Fruit fly (Drosophila melanogaster) whole organism, embryonic: ENCODE results near the gene east.

Experiments
- Abd-B ChIP-seq: fragments of 200-800 bp; sonication (Bioruptor generic); optimal IDR thresholded peaks from 2 replicates; lab custom pipeline; 2018; ENCODE audit warnings: missing biosample characterization, mild to moderate bottlenecking, missing genetic modification characterization, moderate library complexity
- Atf-2 ChIP-seq: fragments of 200-800 bp; sonication (Bioruptor generic); optimal IDR thresholded peaks from 2 replicates; lab custom pipeline; 2016; ENCODE audit warnings: missing biosample characterization, missing genetic modification characterization
- Atf3 ChIP-seq: fragments of 200-800 bp; sonication (Bioruptor generic); optimal IDR thresholded peaks from 3 replicates; lab custom pipeline; 2016; ENCODE audit warnings: missing biosample characterization, missing genetic modification characterization
- Bteb2 ChIP-seq: fragments of 200-800 bp; sonication (Bioruptor generic); optimal IDR thresholded peaks from 2 replicates; lab custom pipeline; 2016; ENCODE audit warnings: missing biosample characterization, missing genetic modification characterization
- CG10979 ChIP-seq: fragments of 200-800 bp; sonication (Bioruptor generic); optimal IDR thresholded peaks from 2 replicates; lab custom pipeline; 2018; ENCODE audit warnings: missing biosample characterization, mild to moderate bottlenecking, missing genetic modification characterization, moderate library complexity
- CG11456 ChIP-seq: fragments of 200-800 bp; sonication (Bioruptor generic); IDR thresholded peaks from 3 replicates; pipeline ENCODE4 v1.3.6; 2022; ENCODE audit warnings: missing biosample characterization, missing genetic modification characterization
- CG11723 ChIP-seq: fragments of 200-800 bp; sonication (Bioruptor generic); optimal IDR thresholded peaks from 2 replicates; lab custom pipeline; 2017; ENCODE audit warnings: missing biosample characterization, mild to moderate bottlenecking, missing genetic modification characterization
- CG12942 ChIP-seq: fragments of 200-800 bp; sonication (Bioruptor generic); optimal IDR thresholded peaks from 3 replicates; lab custom pipeline; 2016; ENCODE audit warnings: missing biosample characterization, missing genetic modification characterization
- CG2120 ChIP-seq: fragments of 200-800 bp; sonication (Bioruptor generic); optimal IDR thresholded peaks from 3 replicates; lab custom pipeline; 2016; ENCODE audit warnings: missing biosample characterization, missing genetic modification characterization
- CG31388 ChIP-seq: fragments of 200-800 bp; sonication (Bioruptor generic); optimal IDR thresholded peaks from 2 replicates; lab custom pipeline; 2016; ENCODE audit warnings: missing biosample characterization, missing genetic modification characterization
- CG3281 ChIP-seq: fragments of 200-800 bp; sonication (Bioruptor generic); optimal IDR thresholded peaks from 3 replicates; lab custom pipeline; 2017; ENCODE audit warnings: missing biosample characterization, mild to moderate bottlenecking, missing genetic modification characterization
- CG3726 ChIP-seq: fragments of 200-800 bp; sonication (Bioruptor generic); IDR thresholded peaks from 3 replicates; pipeline ENCODE4, ENCODE4 v1.3.6; 2022; ENCODE audit warnings: missing biosample characterization, missing genetic modification characterization
- CG4328 ChIP-seq: fragments of 200-800 bp; sonication (Bioruptor generic); optimal IDR thresholded peaks from 3 replicates; lab custom pipeline; 2017; ENCODE audit warnings: missing biosample characterization, missing genetic modification reagents, missing genetic modification characterization
- CG4360 ChIP-seq: fragments of 200-800 bp; sonication (Bioruptor generic); IDR thresholded peaks from 2 replicates; pipeline ENCODE4 v1.3.6; 2022; ENCODE audit warnings: missing biosample characterization, missing genetic modification characterization
- CG5180 ChIP-seq: fragments of 200-800 bp; sonication (Bioruptor generic); optimal IDR thresholded peaks from 3 replicates; lab custom pipeline; 2017; ENCODE audit warnings: missing biosample characterization, missing genetic modification characterization, mild to moderate bottlenecking, moderate library complexity, missing genetic modification reagents
- CG5953 ChIP-seq: fragments of 200-800 bp; sonication (Bioruptor generic); IDR thresholded peaks from 2 replicates; pipeline ENCODE4 v1.3.6; 2022; ENCODE audit warnings: missing biosample characterization, missing genetic modification characterization
- CG6254 ChIP-seq: fragments of 200-800 bp; sonication (Bioruptor generic); optimal IDR thresholded peaks from 3 replicates; lab custom pipeline; 2017; ENCODE audit warnings: mild to moderate bottlenecking, missing biosample characterization, missing genetic modification reagents, missing genetic modification characterization
- CG8765 ChIP-seq: fragments of 200-800 bp; sonication (Bioruptor generic); IDR thresholded peaks from 2 replicates; pipeline ENCODE4 v1.3.6; 2022; ENCODE audit warnings: missing biosample characterization, missing genetic modification characterization
- CG9817 ChIP-seq: fragments of 200-800 bp; sonication (Bioruptor generic); optimal IDR thresholded peaks from 2 replicates; lab custom pipeline; 2018; ENCODE audit warnings: missing biosample characterization, mild to moderate bottlenecking, missing genetic modification characterization, moderate library complexity
- Ets65A ChIP-seq: fragments of 200-800 bp; sonication (Bioruptor generic); peaks from one replicate; lab custom pipeline; 2016; ENCODE audit warnings: missing biosample characterization, missing genetic modification characterization
- Gsc ChIP-seq: fragments of 200-800 bp; sonication (Bioruptor generic); IDR thresholded peaks from 2 replicates; pipeline ENCODE4 v1.3.6; 2022; ENCODE audit warnings: missing biosample characterization, missing genetic modification characterization
- Hr3 ChIP-seq: fragments of 200-800 bp; sonication (Bioruptor generic); optimal IDR thresholded peaks from 3 replicates; lab custom pipeline; 2016; ENCODE audit warnings: missing biosample characterization, missing genetic modification characterization
- Hr39 ChIP-seq: fragments of >200 bp; optimal IDR thresholded peaks from 2 replicates; lab custom pipeline; 2017
- Med ChIP-seq: fragments of 200-800 bp; sonication (Bioruptor generic); peaks from one replicate; lab custom pipeline; 2016; ENCODE audit warnings: missing biosample characterization, missing genetic modification characterization, mild to moderate bottlenecking, inconsistent platforms, moderate library complexity
- Mrtf ChIP-seq: fragments of 200-800 bp; sonication (Bioruptor generic); IDR thresholded peaks from 3 replicates; pipeline ENCODE4 v1.3.6; 2022; ENCODE audit warnings: missing biosample characterization, missing genetic modification characterization
- Neu2 ChIP-seq: fragments of 200-800 bp; sonication (Bioruptor generic); optimal IDR thresholded peaks from 3 replicates; lab custom pipeline; 2016; ENCODE audit warnings: missing biosample characterization, missing genetic modification characterization, borderline replicate concordance
- Nf-YC ChIP-seq: fragments of 200-800 bp; optimal IDR thresholded peaks from 3 replicates; lab custom pipeline; 2019; ENCODE audit warnings: missing biosample characterization, mild to moderate bottlenecking, missing genetic modification characterization, moderate library complexity
- Rfx ChIP-seq: fragments of 200-800 bp; sonication (Bioruptor generic); IDR thresholded peaks from 2 replicates; pipeline ENCODE4 v1.3.6; 2022; ENCODE audit warnings: missing biosample characterization, missing genetic modification characterization
- ac ChIP-seq: fragments of 200-800 bp; sonication (Bioruptor generic); optimal IDR thresholded peaks from 3 replicates; lab custom pipeline; 2017; ENCODE audit warnings: missing biosample characterization, mild to moderate bottlenecking, missing genetic modification characterization
- ap ChIP-seq: fragments of 200-800 bp; sonication (Bioruptor generic); IDR thresholded peaks from 2 replicates; pipeline ENCODE4 v1.3.6; 2022; ENCODE audit warnings: missing biosample characterization, missing genetic modification characterization
- bbx ChIP-seq: fragments of 200-800 bp; sonication (Bioruptor generic); IDR thresholded peaks from 2 replicates; pipeline ENCODE4 v1.3.6; 2022; ENCODE audit warnings: missing biosample characterization, missing genetic modification characterization; ENCODE audit not compliant: partially characterized antibody
- cg ChIP-seq: fragments of 200-800 bp; sonication (Bioruptor generic); optimal IDR thresholded peaks from 3 replicates; lab custom pipeline; 2019; ENCODE audit warnings: missing biosample characterization, mild to moderate bottlenecking, missing genetic modification characterization, moderate library complexity
- chm ChIP-seq: fragments of 200-800 bp; sonication (Bioruptor generic); IDR thresholded peaks from 2 replicates; pipeline ENCODE4 v1.3.6; 2022; ENCODE audit warnings: missing biosample characterization, missing genetic modification characterization
- crol ChIP-seq: fragments of 200-800 bp; sonication (Bioruptor generic); IDR thresholded peaks from 2 replicates; pipeline ENCODE4 v1.3.6; 2022; ENCODE audit warnings: missing biosample characterization, missing genetic modification characterization
- cwo ChIP-seq: fragments of 200-800 bp; sonication (Bioruptor generic); optimal IDR thresholded peaks from 3 replicates; lab custom pipeline; 2017; ENCODE audit warnings: missing biosample characterization, missing genetic modification characterization, mild to moderate bottlenecking, moderate library complexity, missing genetic modification reagents
- dan ChIP-seq: fragments of 200-800 bp; sonication (Bioruptor generic); IDR thresholded peaks from 2 replicates; pipeline ENCODE4 v1.3.6; 2022; ENCODE audit warnings: missing biosample characterization, missing genetic modification characterization
- en ChIP-seq: fragments of 200-800 bp; sonication (Bioruptor generic); optimal IDR thresholded peaks from 2 replicates; lab custom pipeline; 2016; ENCODE audit warnings: missing biosample characterization, missing genetic modification characterization
- exex ChIP-seq: fragments of 200-800 bp; sonication (Bioruptor generic); optimal IDR thresholded peaks from 4 replicates; lab custom pipeline; 2018; ENCODE audit warnings: missing biosample characterization, mild to moderate bottlenecking, missing genetic modification characterization, moderate library complexity
- gt ChIP-seq: fragments of 200-800 bp; sonication (Bioruptor generic); IDR thresholded peaks from 2 replicates; pipeline ENCODE4 v1.3.6; 2022; ENCODE audit warnings: missing biosample characterization, missing genetic modification characterization
- ham ChIP-seq: fragments of 200-800 bp; sonication (Bioruptor generic); IDR thresholded peaks from 2 replicates; pipeline ENCODE4 v1.3.6; 2022; ENCODE audit warnings: missing biosample characterization, missing genetic modification characterization
- otp ChIP-seq: fragments of 200-800 bp; sonication (Bioruptor generic); IDR thresholded peaks from 3 replicates; pipeline ENCODE4, ENCODE4 v1.3.6; 2022; ENCODE audit warnings: missing biosample characterization, missing genetic modification characterization
- prd ChIP-seq, 3 experiments: fragments of >200 bp in 2 of 3; fragments of 200-800 bp in 1 of 3; sonication (Bioruptor generic) in 1 of 3; optimal IDR thresholded peaks in 2 of 3; IDR thresholded peaks in 1 of 3; 2 replicates in 2 of 3; 3 replicates in 1 of 3; pipeline versions ENCODE4 v1.3.6 to Lab custom; 2017 to 2022; ENCODE audit warnings: missing biosample characterization in 1 of 3, missing genetic modification characterization in 1 of 3
- ro ChIP-seq: fragments of 200-800 bp; sonication (Bioruptor generic); IDR thresholded peaks from 2 replicates; pipeline ENCODE4 v1.3.6; 2022; ENCODE audit warnings: missing biosample characterization, missing genetic modification characterization
- row ChIP-seq: fragments of 200-800 bp; sonication (Bioruptor generic); IDR thresholded peaks from 3 replicates; pipeline ENCODE4 v1.3.6; 2022; ENCODE audit warnings: missing biosample characterization, missing genetic modification characterization
- sisA ChIP-seq: fragments of 200-800 bp; sonication (Bioruptor generic); IDR thresholded peaks from 2 replicates; pipeline ENCODE4 v1.3.6; 2022; ENCODE audit warnings: missing biosample characterization, missing genetic modification characterization
- sr ChIP-seq: fragments of 200-800 bp; sonication (Bioruptor generic); IDR thresholded peaks from 3 replicates; pipeline ENCODE4 v1.3.6; 2022; ENCODE audit warnings: missing biosample characterization, missing genetic modification characterization
- stc ChIP-seq: fragments of 200-800 bp; sonication (Bioruptor generic); IDR thresholded peaks from 2 replicates; pipeline ENCODE4 v1.3.6; 2022; ENCODE audit warnings: missing biosample characterization, missing genetic modification characterization
- tap ChIP-seq: fragments of 200-800 bp; optimal IDR thresholded peaks from 3 replicates; lab custom pipeline; 2019; ENCODE audit warnings: missing biosample characterization, mild to moderate bottlenecking, missing genetic modification characterization, moderate library complexity
- vfl ChIP-seq: fragments of 200-800 bp; sonication (Bioruptor generic); optimal IDR thresholded peaks from 2 replicates; lab custom pipeline; 2016; ENCODE audit warnings: missing biosample characterization, missing genetic modification characterization

The east gene

DNA sequence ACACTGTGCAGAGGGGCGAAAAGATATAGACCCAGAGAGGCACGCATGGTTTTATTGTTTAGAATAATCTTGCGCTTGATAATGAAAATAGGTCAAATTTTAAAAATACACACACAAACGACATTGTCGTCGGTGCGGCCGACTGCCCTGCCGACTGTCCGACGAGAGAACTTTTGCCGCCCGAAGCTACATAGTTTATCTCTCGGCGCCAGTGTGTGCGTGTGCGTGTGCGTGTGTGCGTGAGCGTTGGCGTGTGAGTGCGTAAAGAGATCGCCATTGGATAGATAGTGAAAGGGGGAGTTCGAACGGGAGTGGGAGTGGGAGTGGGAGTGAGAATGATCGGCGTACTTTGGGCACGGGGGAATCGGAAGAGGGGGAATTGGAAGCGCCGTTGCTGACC lies 15.0 kb upstream of the east start (continued):
- TF ChIP-seq Mrtf (GFP tag; lab: Robert Waterston, UW) (no peak), CG3281 (GFP tag; lab: Kevin White, UChicago) (no peak), chm (GFP tag; lab: Robert Waterston, UW) (peak; percentile 3; the same call in 1 of the 2 replicates), row (no peak), CG3726 (no peak), ap (GFP tag; lab: Robert Waterston, UW) (no peak), CG31388 (GFP tag; lab: Kevin White, UChicago) (no peak), Hr3 (GFP tag; lab: Kevin White, UChicago) (peak; percentile 22), cg (GFP tag; lab: Kevin White, UChicago) (peak; percentile 89), tap (tag; lab: Kevin White, UChicago) (no peak), CG12942 (GFP tag; lab: Kevin White, UChicago) (no peak), ro (no peak), ac (no peak)

DNA sequence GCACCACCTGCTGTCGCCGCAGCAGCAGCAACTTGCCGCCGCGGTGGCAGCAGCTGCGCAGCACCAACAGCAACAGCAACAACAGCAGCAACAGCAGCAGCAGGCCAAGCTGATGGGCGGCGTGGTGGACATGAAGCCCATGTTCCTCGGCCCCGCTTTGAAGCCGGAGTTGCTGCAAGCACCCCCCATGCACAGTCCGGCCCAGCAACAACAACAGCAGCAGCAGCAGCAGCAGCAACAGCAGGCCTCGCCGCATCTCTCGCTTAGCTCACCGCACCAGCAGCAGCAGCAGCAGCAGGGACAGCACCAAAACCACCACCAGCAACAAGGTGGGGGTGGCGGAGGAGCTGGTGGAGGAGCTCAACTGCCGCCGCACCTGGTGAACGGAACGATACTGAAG lies 9.6 kb upstream of the east start:
- TF ChIP-seq Ets65A (GFP tag; lab: Kevin White, UChicago) (peak; percentile 52), Med (peak; percentile 38), CG5180 (GFP tag; lab: Kevin White, UChicago) (no peak)

DNA sequence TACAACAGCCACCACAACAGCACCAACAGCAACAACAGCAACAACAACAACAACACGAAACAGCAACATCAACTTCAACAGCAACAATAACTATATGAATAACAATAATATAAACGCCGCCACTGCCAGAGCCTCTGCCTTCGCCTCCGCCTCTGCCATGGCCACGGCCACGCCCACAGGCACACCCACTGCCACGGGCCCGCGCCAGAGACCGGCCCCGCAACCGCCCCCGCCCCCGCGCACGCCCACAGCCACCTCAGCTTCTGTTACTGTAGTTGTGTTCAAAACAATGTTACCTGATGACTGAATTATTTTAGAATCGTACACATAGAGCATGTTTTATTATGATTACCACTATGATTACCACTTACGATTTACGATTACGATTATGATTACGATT lies 6.5 kb upstream of the east start:
- no peak for TF ChIP-seq CG10979 (tag; lab: Kevin White, UChicago)
- TF ChIP-seq CG6254 (GFP tag; lab: Kevin White, UChicago) = no peak
- TF ChIP-seq Rfx (GFP tag; lab: Robert Waterston, UW) = no peak
- no peak for TF ChIP-seq Gsc
- TF ChIP-seq ham = no peak
- no peak for TF ChIP-seq Bteb2
- TF ChIP-seq CG8765 = no peak
- TF ChIP-seq Nf-YC (tag; lab: Kevin White, UChicago) = no peak
- no peak for TF ChIP-seq stc (GFP tag; lab: Robert Waterston, UW)
- TF ChIP-seq gt (GFP tag; lab: Robert Waterston, UW) = no peak
- TF ChIP-seq CG9817 = no peak
- TF ChIP-seq Atf3 = no peak
- TF ChIP-seq otp (GFP tag; lab: Robert Waterston, UW) = no peak
- TF ChIP-seq CG11723 = no peak
- no peak for TF ChIP-seq vfl
- TF ChIP-seq CG4360 (GFP tag; lab: Robert Waterston, UW) = peak; percentile 23; the same call in 1 of the 2 replicates
- TF ChIP-seq bbx (GFP tag; lab: Robert Waterston, UW) = no peak
- no peak for TF ChIP-seq CG11456 (GFP tag; lab: Robert Waterston, UW)
- TF ChIP-seq sr (GFP tag; lab: Robert Waterston, UW) = peak; percentile 70; the same call in 2 of the 3 replicates
- TF ChIP-seq CG4328 (GFP tag; lab: Kevin White, UChicago) = no peak
- TF ChIP-seq CG2120 (GFP tag; lab: Kevin White, UChicago) = no peak
- peak; percentile 49; the same call in 1 of the 2 replicates for TF ChIP-seq crol
- no peak for TF ChIP-seq Neu2 (GFP tag; lab: Kevin White, UChicago)
- TF ChIP-seq en (GFP tag; lab: Kevin White, UChicago) = no peak
- TF ChIP-seq dan = no peak
- no peak for TF ChIP-seq CG5953 (GFP tag; lab: Robert Waterston, UW)
- peak; percentile 92 for TF ChIP-seq Hr39 (lab: Kevin White, UChicago)
- no peak for TF ChIP-seq Atf-2 (GFP tag; lab: Kevin White, UChicago)
- TF ChIP-seq Ets65A (GFP tag; lab: Kevin White, UChicago) = no peak
- no peak for TF ChIP-seq cwo (GFP tag; lab: Kevin White, UChicago)
- no peak for TF ChIP-seq sisA (GFP tag; lab: Robert Waterston, UW)
- no peak for TF ChIP-seq prd (optimal IDR thresholded peaks at IDR 0.05; lab: Kevin White, UChicago)
- TF ChIP-seq prd (GFP tag; IDR thresholded peaks at IDR 0.05; lab: Robert Waterston, UW) = no peak
- TF ChIP-seq exex (tag; lab: Kevin White, UChicago) = no peak
- no peak for TF ChIP-seq Abd-B (GFP tag; lab: Kevin White, UChicago)
- TF ChIP-seq CG3281 (GFP tag; lab: Kevin White, UChicago) = no peak
